Worm (Caenorhabditis elegans): ENCODE results near the gene scl-2.

scl-2 gene

DNA sequence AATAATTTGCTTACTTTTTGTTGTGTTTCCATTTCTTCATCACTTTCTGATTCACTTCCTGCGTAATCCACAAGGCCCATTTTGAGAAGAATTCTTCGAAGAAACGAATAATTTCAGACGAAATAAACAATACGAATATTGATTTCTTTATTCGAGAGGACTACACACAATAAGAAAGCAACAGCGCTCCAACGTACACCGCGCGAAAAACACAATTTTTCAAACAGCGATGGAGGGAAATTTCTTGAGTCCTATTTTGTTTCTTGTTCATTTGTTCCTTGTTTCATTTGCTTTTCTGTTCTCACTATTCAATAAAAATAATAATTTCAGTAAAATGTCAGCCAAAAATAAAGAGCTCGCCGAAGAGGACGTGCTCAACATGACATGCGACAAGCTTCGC, 36.2 kb downstream of the scl-2 start, which contains the start of the genes prcc-1 and C39E9.12:
Gene prcc-1 (minus strand): TSS at position 119 of the 400 bp plus-strand sequence.
Gene C39E9.12 (plus strand): TSS at position 331 of the 400 bp plus-strand sequence.
- TF ChIP-seq elt-2 (tag; optimal IDR thresholded peaks at IDR 0.05) (peak; percentile 12), fkh-10 (GFP tag; optimal IDR thresholded peaks at IDR 0.05) (no peak), ama-1 (optimal IDR thresholded peaks at IDR 0.05) (no peak), jun-1 (tag; optimal IDR thresholded peaks at IDR 0.05) (no peak), tbx-2 (tag; optimal IDR thresholded peaks at IDR 0.05) (no peak), daf-12 (tag; optimal IDR thresholded peaks at IDR 0.05) (no peak), nhr-23 (tag; optimal IDR thresholded peaks at IDR 0.05) (peak; percentile 63), nhr-12 (tag; optimal IDR thresholded peaks at IDR 0.05) (no peak), sea-2 (GFP tag; optimal IDR thresholded peaks at IDR 0.05) (no peak), ceh-9 (tag; optimal IDR thresholded peaks at IDR 0.05) (no peak), fos-1 (tag; optimal IDR thresholded peaks at IDR 0.05) (no peak), ZK546.5 (tag; optimal IDR thresholded peaks at IDR 0.05) (no peak), R02D3.7 (tag; optimal IDR thresholded peaks at IDR 0.05) (peak; percentile 16), mdl-1 (tag; optimal IDR thresholded peaks at IDR 0.05) (no peak), nhr-43 (tag; optimal IDR thresholded peaks at IDR 0.05; ENCODE audit: poor library complexity, severe bottlenecking) (peak; percentile 25), egl-5 (tag; optimal IDR thresholded peaks at IDR 0.05) (peak; percentile 29), nhr-237 (tag; optimal IDR thresholded peaks at IDR 0.05) (no peak), lin-39 (tag; optimal IDR thresholded peaks at IDR 0.05) (peak; percentile 45), nhr-77 (tag; optimal IDR thresholded peaks at IDR 0.05) (no peak), nhr-28 (tag; optimal IDR thresholded peaks at IDR 0.05) (no peak), unc-62 (GFP tag; optimal IDR thresholded peaks at IDR 0.05) (no peak), unc-39 (tag; optimal IDR thresholded peaks at IDR 0.05) (no peak), ztf-4 (tag; optimal IDR thresholded peaks at IDR 0.05) (no peak), ceh-28 (tag; optimal IDR thresholded peaks at IDR 0.05) (peak; percentile 81), lsy-12 (tag; optimal IDR thresholded peaks at IDR 0.05) (no peak), nhr-67 (tag; optimal IDR thresholded peaks at IDR 0.05) (no peak), nfya-1 (tag; optimal IDR thresholded peaks at IDR 0.05; ENCODE audit: insufficient read depth) (no peak), mml-1 (tag; optimal IDR thresholded peaks at IDR 0.05) (no peak), aly-2 (tag; optimal IDR thresholded peaks at IDR 0.05) (no peak), egl-27 (tag; optimal IDR thresholded peaks at IDR 0.05) (no peak), eor-1 (tag; optimal IDR thresholded peaks at IDR 0.05) (no peak), pha-4 (tag; optimal IDR thresholded peaks at IDR 0.05) (peak; percentile 86), elt-3 (tag; optimal IDR thresholded peaks at IDR 0.05) (no peak), nhr-11 (tag; optimal IDR thresholded peaks at IDR 0.05) (no peak), pqm-1 (tag; optimal IDR thresholded peaks at IDR 0.05) (peak; percentile 42), ceh-82 (tag; optimal IDR thresholded peaks at IDR 0.05) (no peak), ceh-16 (tag; optimal IDR thresholded peaks at IDR 0.05) (no peak), lin-15B (tag; optimal IDR thresholded peaks at IDR 0.05) (peak; percentile 91), zag-1 (tag; optimal IDR thresholded peaks at IDR 0.05) (no peak), nhr-76 (tag; optimal IDR thresholded peaks at IDR 0.05) (no peak), ztf-11 (tag; optimal IDR thresholded peaks at IDR 0.05) (no peak), nhr-25 (tag; optimal IDR thresholded peaks at IDR 0.05) (peak; percentile 58), snpc-4 (tag; optimal IDR thresholded peaks at IDR 0.05) (peak; percentile 50), hmg-11 (tag; optimal IDR thresholded peaks at IDR 0.05) (no peak), elt-1 (tag; optimal IDR thresholded peaks at IDR 0.05) (no peak), fkh-2 (tag; optimal IDR thresholded peaks at IDR 0.05) (no peak), skn-1 (tag; optimal IDR thresholded peaks at IDR 0.05) (no peak)

DNA sequence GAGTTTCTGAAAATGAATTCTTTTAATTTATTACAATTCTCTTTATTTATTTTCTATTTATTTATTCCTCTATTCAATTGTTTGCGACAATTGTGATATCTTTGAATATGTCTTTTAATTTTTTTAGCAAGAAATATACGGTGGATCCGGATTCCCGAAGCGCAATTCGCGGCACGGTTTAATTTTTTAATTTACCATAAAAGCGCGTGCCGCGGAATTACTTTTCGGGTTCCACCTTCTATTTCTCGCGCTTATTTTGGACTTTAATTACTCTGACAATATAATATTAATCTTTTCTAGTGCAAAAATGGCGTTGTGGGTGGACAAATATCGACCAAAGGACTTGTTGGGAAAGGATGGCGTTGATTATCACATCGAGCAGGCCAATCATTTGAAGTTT, 38.0 kb downstream of the scl-2 start, which contains the start of gene rfc-3:
Gene rfc-3 (plus strand): TSS at position 301 of the 400 bp plus-strand sequence.
- TF ChIP-seq hmg-11 (tag; optimal IDR thresholded peaks at IDR 0.05), result no peak
- TF ChIP-seq snpc-4 (tag; optimal IDR thresholded peaks at IDR 0.05), result no peak
- no peak for TF ChIP-seq ceh-82 (tag; optimal IDR thresholded peaks at IDR 0.05)
- TF ChIP-seq pha-4 (tag; optimal IDR thresholded peaks at IDR 0.05), result no peak
- TF ChIP-seq fkh-10 (GFP tag; optimal IDR thresholded peaks at IDR 0.05), result no peak
- TF ChIP-seq eor-1 (tag; optimal IDR thresholded peaks at IDR 0.05), result no peak
- TF ChIP-seq unc-62 (GFP tag; optimal IDR thresholded peaks at IDR 0.05), result no peak
- TF ChIP-seq R02D3.7 (tag; optimal IDR thresholded peaks at IDR 0.05), result no peak
- no peak for TF ChIP-seq lin-15B (tag; optimal IDR thresholded peaks at IDR 0.05)
- no peak for TF ChIP-seq nhr-12 (tag; optimal IDR thresholded peaks at IDR 0.05)
- TF ChIP-seq nhr-25 (tag; optimal IDR thresholded peaks at IDR 0.05), result no peak
- no peak for TF ChIP-seq mdl-1 (tag; optimal IDR thresholded peaks at IDR 0.05)
- TF ChIP-seq nhr-76 (tag; optimal IDR thresholded peaks at IDR 0.05), result no peak
- TF ChIP-seq elt-3 (tag; optimal IDR thresholded peaks at IDR 0.05), result no peak
- TF ChIP-seq ceh-28 (tag; optimal IDR thresholded peaks at IDR 0.05), result no peak
- TF ChIP-seq nhr-23 (tag; optimal IDR thresholded peaks at IDR 0.05), result no peak

Data from whole organism, L3 larva.